Fruit fly (Drosophila melanogaster): ENCODE results near the gene CG6961.

CG6961 gene

dm6 chrX:18799307-18799855, 11.4 kb upstream of the CG6961 start:
- TF ChIP-seq CG8478 (optimal IDR thresholded peaks at IDR 0.05), result no peak
- no peak for TF ChIP-seq CTCF (optimal IDR thresholded peaks at IDR 0.05)

dm6 chrX:18797567-18797966, 9.6 kb upstream of the CG6961 start, which contains the start of gene bnb:
bnb (minus strand) TSS chrX:18797687.
- no peak for TF ChIP-seq CTCF (optimal IDR thresholded peaks at IDR 0.05)
- no peak for TF ChIP-seq CG8478 (optimal IDR thresholded peaks at IDR 0.05)

- TF ChIP-seq CG8478 (optimal IDR thresholded peaks at IDR 0.05) (no peak), CTCF (optimal IDR thresholded peaks at IDR 0.05) (no peak)
These were observed 3.4 kb upstream of the CG6961 start, which contains the start of gene Atg101 for dm6 chrX:18791368-18791767. Atg101 (plus strand) TSS chrX:18791668.

- TF ChIP-seq CTCF (optimal IDR thresholded peaks at IDR 0.05), result no peak
- TF ChIP-seq CG8478 (optimal IDR thresholded peaks at IDR 0.05), result no peak
These were observed 1.6 kb upstream of the CG6961 start for dm6 chrX:18789353-18790210.

dm6 chrX:18783417-18784123, 4.4 kb downstream of the CG6961 start, which contains the start of gene CG18259:
CG18259 (minus strand) TSS chrX:18783494.
- TF ChIP-seq CG8478 (optimal IDR thresholded peaks at IDR 0.05) (no peak), CTCF (optimal IDR thresholded peaks at IDR 0.05) (no peak)

- TF ChIP-seq CTCF (optimal IDR thresholded peaks at IDR 0.05) (peak; percentile 79 to 82), CG8478 (optimal IDR thresholded peaks at IDR 0.05) (no peak)
These were observed 7.8 kb downstream of the CG6961 start for dm6 chrX:18780260-18780659.

- TF ChIP-seq CG8478 (optimal IDR thresholded peaks at IDR 0.05), result no peak
- no peak for TF ChIP-seq CTCF (optimal IDR thresholded peaks at IDR 0.05)
These were observed 8.3 kb downstream of the CG6961 start for dm6 chrX:18779662-18780061.

- no peak for TF ChIP-seq CTCF (optimal IDR thresholded peaks at IDR 0.05)
- TF ChIP-seq CG8478 (optimal IDR thresholded peaks at IDR 0.05), result no peak
These were observed 10.8 kb downstream of the CG6961 start for dm6 chrX:18776976-18777925.

- TF ChIP-seq CG8478 (optimal IDR thresholded peaks at IDR 0.05) (no peak), CTCF (optimal IDR thresholded peaks at IDR 0.05) (no peak)
These were observed 12.0 kb downstream of the CG6961 start for dm6 chrX:18775839-18776538.

- TF ChIP-seq CG8478 (optimal IDR thresholded peaks at IDR 0.05), result no peak
- TF ChIP-seq CTCF (optimal IDR thresholded peaks at IDR 0.05), result peak; percentile 12 to 22
These were observed 13.1 kb downstream of the CG6961 start, which contains the start of gene CG6891 for dm6 chrX:18774818-18775343. CG6891 (plus strand) TSS chrX:18775228.

- TF ChIP-seq CG8478 (optimal IDR thresholded peaks at IDR 0.05), result no peak
- no peak for TF ChIP-seq CTCF (optimal IDR thresholded peaks at IDR 0.05)
These were observed 14.2 kb downstream of the CG6961 start, which contains the start of gene CCKLR-17D3 for dm6 chrX:18773817-18774216. CCKLR-17D3 (minus strand) TSS chrX:18774027.

- TF ChIP-seq CG8478 (optimal IDR thresholded peaks at IDR 0.05) (no peak), CTCF (optimal IDR thresholded peaks at IDR 0.05) (peak; percentile 13 to 40)
These were observed 16.0 kb downstream of the CG6961 start for dm6 chrX:18771995-18772394.

- TF ChIP-seq CG8478 (optimal IDR thresholded peaks at IDR 0.05), result no peak
- no peak for TF ChIP-seq CTCF (optimal IDR thresholded peaks at IDR 0.05)
These were observed 16.7 kb downstream of the CG6961 start for dm6 chrX:18771356-18771755.

Data from S2 (cell line).